Worm (Caenorhabditis elegans) whole organism, L4 larva: ENCODE results near the gene rars-1.

ENCODE experiments used
- D1046.2 ChIP-seq: fragments of 200-800 bp; sonication (Bioruptor generic); IDR thresholded peaks from 2 replicates; pipeline ENCODE4 v1.3.6; 2022; ENCODE audit warnings: missing genetic modification characterization, missing compliant biosample characterization
- F37D6.2 ChIP-seq: sonication (generic microtip); optimal IDR thresholded peaks from 2 replicates; lab custom pipeline; 2016; ENCODE audit warnings: mild to moderate bottlenecking, missing genetic modification characterization, missing compliant biosample characterization
- F49E8.2 ChIP-seq: sonication (generic microtip); optimal IDR thresholded peaks from 2 replicates; lab custom pipeline; 2016; ENCODE audit warnings: missing compliant biosample characterization, mild to moderate bottlenecking, missing genetic modification characterization, borderline replicate concordance
- Y75B8A.6 ChIP-seq: fragments of 200-800 bp; sonication (Bioruptor generic); IDR thresholded peaks from 2 replicates; pipeline ENCODE4 v1.3.6; 2022; ENCODE audit warnings: missing genetic modification reagents, missing genetic modification characterization, missing compliant biosample characterization
- ZK546.5 ChIP-seq, 2 experiments: sonication (generic microtip); optimal IDR thresholded peaks; 2 replicates each; lab custom pipeline; 2017; ENCODE audit warnings: missing biosample characterization in 2 of 2, missing genetic modification characterization in 2 of 2
- arid-1 ChIP-seq: fragments of 200-800 bp; sonication (Bioruptor generic); conservative IDR thresholded peaks from 2 replicates; pipeline ENCODE4 v1.3.6; 2022; ENCODE audit warnings: missing genetic modification reagents, missing genetic modification characterization, missing compliant biosample characterization
- ceh-20 ChIP-seq: fragments of 200-800 bp; sonication (Bioruptor generic); IDR thresholded peaks from 2 replicates; pipeline ENCODE4 v1.3.6; 2022; ENCODE audit warnings: missing genetic modification reagents, missing genetic modification characterization, missing compliant biosample characterization
- ceh-44 ChIP-seq: fragments of 200-800 bp; sonication (Bioruptor generic); IDR thresholded peaks from 2 replicates; pipeline ENCODE4 v1.3.6; 2022; ENCODE audit warnings: missing genetic modification reagents, missing genetic modification characterization, missing compliant biosample characterization
- ceh-62 ChIP-seq: sonication (generic microtip); optimal IDR thresholded peaks from 2 replicates; lab custom pipeline; 2017; ENCODE audit warnings: missing biosample characterization, missing genetic modification characterization
- ceh-82 ChIP-seq: sonication (generic microtip); optimal IDR thresholded peaks from 2 replicates; lab custom pipeline; 2017; ENCODE audit warnings: missing biosample characterization, missing genetic modification characterization
- daf-12 ChIP-seq: fragments of 150-350 bp; optimal IDR thresholded peaks from 2 replicates; lab custom pipeline; 2014; ENCODE audit warnings: missing biosample characterization, missing genetic modification reagents, missing genetic modification characterization
- daf-8 ChIP-seq: fragments of 200-800 bp; sonication (Bioruptor generic); IDR thresholded peaks from 2 replicates; pipeline ENCODE4 v1.3.6; 2022; ENCODE audit warnings: missing genetic modification characterization, missing compliant biosample characterization
- dmd-6 ChIP-seq: fragments of 200-800 bp; sonication (Bioruptor generic); IDR thresholded peaks from 2 replicates; pipeline ENCODE4 v1.3.6; 2022; ENCODE audit warnings: missing genetic modification reagents, missing genetic modification characterization, missing compliant biosample characterization
- dmd-8 ChIP-seq: fragments of 200-800 bp; sonication (Bioruptor generic); IDR thresholded peaks from 2 replicates; pipeline ENCODE4 v1.3.6; 2022; ENCODE audit warnings: missing genetic modification characterization, missing compliant biosample characterization
- dmd-9 ChIP-seq: fragments of 200-800 bp; sonication (Bioruptor generic); IDR thresholded peaks from 2 replicates; pipeline ENCODE4 v1.3.6; 2022; ENCODE audit warnings: missing genetic modification reagents, missing genetic modification characterization, missing compliant biosample characterization
- dpl-1 ChIP-seq: fragments of 150-350 bp; optimal IDR thresholded peaks from 2 replicates; lab custom pipeline; 2014; ENCODE audit warnings: missing biosample characterization, missing genetic modification reagents, missing genetic modification characterization
- dve-1 ChIP-seq: sonication (generic microtip); optimal IDR thresholded peaks from 2 replicates; lab custom pipeline; 2017; ENCODE audit warnings: antibody characterized with exemption, mild to moderate bottlenecking, missing genetic modification characterization, missing compliant biosample characterization; ENCODE audit not compliant: insufficient read depth
- egl-27 ChIP-seq: sonication (generic microtip); optimal IDR thresholded peaks from 3 replicates; lab custom pipeline; 2017; ENCODE audit warnings: missing biosample characterization, missing genetic modification reagents, missing genetic modification characterization
- gei-8 ChIP-seq: fragments of 200-800 bp; sonication (Bioruptor generic); optimal IDR thresholded peaks from 2 replicates; lab custom pipeline; 2018; ENCODE audit warnings: mild to moderate bottlenecking, missing genetic modification characterization, missing compliant biosample characterization
- hlh-30 ChIP-seq: sonication (generic microtip); optimal IDR thresholded peaks from 2 replicates; lab custom pipeline; 2017; ENCODE audit warnings: antibody characterized with exemption, mild to moderate bottlenecking, missing genetic modification characterization, missing compliant biosample characterization; ENCODE audit not compliant: insufficient read depth
- hmg-1.1 ChIP-seq: fragments of 200-800 bp; sonication (Bioruptor generic); IDR thresholded peaks from 2 replicates; pipeline ENCODE4 v1.3.6; 2022; ENCODE audit warnings: missing genetic modification reagents, missing genetic modification characterization, missing compliant biosample characterization
- lin-13 ChIP-seq: fragments of 150-350 bp; optimal IDR thresholded peaks from 2 replicates; lab custom pipeline; 2014; ENCODE audit warnings: missing biosample characterization, missing genetic modification reagents, missing genetic modification characterization
- lin-29 ChIP-seq: fragments of 200-800 bp; sonication (Bioruptor generic); IDR thresholded peaks from 2 replicates; pipeline ENCODE4 v1.3.6; 2022; ENCODE audit warnings: missing genetic modification reagents, missing genetic modification characterization, missing compliant biosample characterization
- madf-5 ChIP-seq, 2 experiments: fragments of 200-800 bp; sonication (Bioruptor generic); IDR thresholded peaks; 2 replicates each; pipeline ENCODE4 v1.3.6; 2022; ENCODE audit warnings: missing compliant biosample characterization in 2 of 2, missing genetic modification characterization in 2 of 2
- mdt-29 ChIP-seq: fragments of 200-800 bp; sonication (Bioruptor generic); IDR thresholded peaks from 2 replicates; pipeline ENCODE4 v1.3.6; 2022; ENCODE audit warnings: missing genetic modification reagents, missing genetic modification characterization, missing compliant biosample characterization
- mes-2 ChIP-seq: sonication (generic microtip); optimal IDR thresholded peaks from 2 replicates; lab custom pipeline; 2016; ENCODE audit warnings: missing genotype, mild to moderate bottlenecking, missing genetic modification characterization, missing compliant biosample characterization; ENCODE audit not compliant: poor library complexity, severe bottlenecking
- mxl-2 ChIP-seq: fragments of 200-800 bp; sonication (Bioruptor generic); conservative IDR thresholded peaks from 2 replicates; pipeline ENCODE4 v1.3.6; 2022; ENCODE audit warnings: missing genetic modification reagents, missing genetic modification characterization, missing compliant biosample characterization
- mxl-3 ChIP-seq: fragments of 200-800 bp; sonication (Bioruptor generic); optimal IDR thresholded peaks from 2 replicates; lab custom pipeline; 2018; ENCODE audit warnings: mild to moderate bottlenecking, missing genetic modification characterization, missing compliant biosample characterization
- nhr-10 ChIP-seq: fragments of 150-350 bp; optimal IDR thresholded peaks from 2 replicates; lab custom pipeline; 2014; ENCODE audit warnings: missing biosample characterization, missing genetic modification characterization
- nhr-11 ChIP-seq: fragments of 150-350 bp; optimal IDR thresholded peaks from 2 replicates; lab custom pipeline; 2014; ENCODE audit warnings: missing biosample characterization, missing genetic modification characterization
- nhr-25 ChIP-seq: sonication (generic microtip); optimal IDR thresholded peaks from 2 replicates; lab custom pipeline; 2017; ENCODE audit warnings: missing genetic modification characterization, mild to moderate bottlenecking, missing compliant biosample characterization, antibody characterized with exemption, moderate library complexity, borderline replicate concordance; ENCODE audit not compliant: insufficient read depth
- nhr-28 ChIP-seq: fragments of 150-350 bp; optimal IDR thresholded peaks from 2 replicates; lab custom pipeline; 2014; ENCODE audit warnings: missing biosample characterization, missing genetic modification characterization
- nhr-41 ChIP-seq: fragments of 200-800 bp; sonication (Bioruptor generic); IDR thresholded peaks from 2 replicates; pipeline ENCODE4 v1.3.6; 2022; ENCODE audit warnings: missing genetic modification reagents, missing genetic modification characterization, missing compliant biosample characterization
- nhr-42 ChIP-seq: fragments of 200-800 bp; sonication (Bioruptor generic); IDR thresholded peaks from 2 replicates; pipeline ENCODE4 v1.3.6; 2022; ENCODE audit warnings: missing genetic modification characterization, missing compliant biosample characterization
- nhr-48 ChIP-seq: sonication (generic microtip); optimal IDR thresholded peaks from 2 replicates; lab custom pipeline; 2016; ENCODE audit warnings: mild to moderate bottlenecking, missing genetic modification characterization, missing compliant biosample characterization
- nhr-76 ChIP-seq: fragments of 150-350 bp; optimal IDR thresholded peaks from 2 replicates; lab custom pipeline; 2014; ENCODE audit warnings: missing biosample characterization, missing genetic modification characterization
- nhr-77 ChIP-seq: fragments of 150-350 bp; optimal IDR thresholded peaks from 2 replicates; lab custom pipeline; 2014; ENCODE audit warnings: missing biosample characterization, missing genetic modification characterization
- pha-4 ChIP-seq, 2 experiments: fragments of 150-350 bp in 1 of 2; fragments of 200-800 bp in 1 of 2; sonication (Bioruptor generic) in 1 of 2; IDR thresholded peaks in 1 of 2; optimal IDR thresholded peaks in 1 of 2; 2 replicates each; pipeline versions ENCODE4 v1.3.6 to Lab custom; 2014 to 2022; ENCODE audit warnings: missing genetic modification characterization in 2 of 2, missing genetic modification reagents in 2 of 2, missing biosample characterization in 1 of 2, missing compliant biosample characterization in 1 of 2
- php-3 ChIP-seq: fragments of 200-800 bp; sonication (Bioruptor generic); IDR thresholded peaks from 2 replicates; pipeline ENCODE4 v1.3.6; 2022; ENCODE audit warnings: missing genetic modification reagents, missing genetic modification characterization, missing compliant biosample characterization
- rbr-2 ChIP-seq: sonication (generic microtip); optimal IDR thresholded peaks from 2 replicates; lab custom pipeline; 2016; ENCODE audit warnings: missing genotype, missing genetic modification characterization, missing compliant biosample characterization
- set-16 ChIP-seq: fragments of 200-800 bp; sonication (Bioruptor generic); IDR thresholded peaks from 2 replicates; pipeline ENCODE4 v1.3.6; 2022; ENCODE audit warnings: missing genetic modification reagents, missing genetic modification characterization, missing compliant biosample characterization
- skn-1 ChIP-seq: fragments of 150-350 bp; optimal IDR thresholded peaks from 2 replicates; lab custom pipeline; 2014; ENCODE audit warnings: missing biosample characterization, missing genetic modification characterization
- spr-1 ChIP-seq: sonication (generic microtip); optimal IDR thresholded peaks from 2 replicates; lab custom pipeline; 2016; ENCODE audit warnings: mild to moderate bottlenecking, missing genetic modification characterization, missing compliant biosample characterization
- tag-97 ChIP-seq: fragments of 200-800 bp; sonication (Bioruptor generic); IDR thresholded peaks from 2 replicates; pipeline ENCODE4 v1.3.6; 2022; ENCODE audit warnings: missing genetic modification characterization, missing compliant biosample characterization
- tra-1 ChIP-seq: fragments of 200-800 bp; sonication (Bioruptor generic); IDR thresholded peaks from 2 replicates; pipeline ENCODE4 v1.3.6; 2022; ENCODE audit warnings: missing genetic modification reagents, missing genetic modification characterization, missing compliant biosample characterization
- unc-39 ChIP-seq: sonication (generic microtip); optimal IDR thresholded peaks from 2 replicates; lab custom pipeline; 2017; ENCODE audit warnings: missing biosample characterization, missing genetic modification characterization
- unc-62 ChIP-seq, 3 experiments: fragments of 150-350 bp in 1 of 3; sonication (generic microtip); optimal IDR thresholded peaks in 2 of 3; peaks in 1 of 3; 1 replicate in 1 of 3; 2 replicates in 2 of 3; lab custom pipeline; 2014 to 2017; ENCODE audit warnings: missing biosample characterization in 3 of 3, missing genetic modification characterization in 3 of 3, missing genetic modification reagents in 3 of 3, missing genotype in 1 of 3
- zip-11 ChIP-seq: fragments of 200-800 bp; sonication (Bioruptor generic); IDR thresholded peaks from 2 replicates; pipeline ENCODE4 v1.3.6; 2022; ENCODE audit warnings: missing genetic modification characterization, missing compliant biosample characterization
- ztf-7 ChIP-seq: fragments of 150-350 bp; optimal IDR thresholded peaks from 2 replicates; lab custom pipeline; 2014; ENCODE audit warnings: missing biosample characterization, missing genetic modification characterization

Gene rars-1

ce11 chrIII:4899728-4900127 lies 17.2 kb downstream of the rars-1 start (continued):
- peak; percentile 98 for TF ChIP-seq nhr-25 (tag; lab: Kevin White, UChicago)
- TF ChIP-seq lin-29 (GFP tag; lab: Robert Waterston, UW), result peak; percentile 94
- peak in 1 of 2 experiments; percentile 59 for TF ChIP-seq ZK546.5 (tag; optimal IDR thresholded peaks at IDR 0.05; lab: Kevin White, UChicago)
- no peak for TF ChIP-seq F49E8.2 (tag; lab: Kevin White, UChicago)
- TF ChIP-seq ceh-44 (GFP tag; lab: Robert Waterston, UW), result peak; percentile 58; the same call in 1 of the 2 replicates
- TF ChIP-seq nhr-42 (GFP tag; lab: Robert Waterston, UW), result peak; percentile 96
- TF ChIP-seq skn-1 (tag; lab: Kevin White, UChicago), result peak; percentile 64
- TF ChIP-seq spr-1, result peak; percentile 96
- peak; percentile 98 for TF ChIP-seq mdt-29
- peak; percentile 28 to 100 for TF ChIP-seq unc-62 (GFP tag; optimal IDR thresholded peaks at IDR 0.05 in 1 of 2; lab: Kevin White, UChicago)
- no peak for TF ChIP-seq unc-62 (tag; optimal IDR thresholded peaks at IDR 0.05; lab: Kevin White, UChicago)
- TF ChIP-seq arid-1 (GFP tag; lab: Robert Waterston, UW), result peak; percentile 95
- TF ChIP-seq nhr-10 (tag; lab: Kevin White, UChicago), result peak; percentile 96
- peak; percentile 95 for TF ChIP-seq Y75B8A.6 (GFP tag; lab: Robert Waterston, UW)
- peak; percentile 98 for TF ChIP-seq nhr-28 (tag; lab: Kevin White, UChicago)
- peak; percentile 99 for TF ChIP-seq nhr-41 (GFP tag; lab: Robert Waterston, UW)
- TF ChIP-seq hmg-1.1 (GFP tag; lab: Robert Waterston, UW), result peak; percentile 98
- TF ChIP-seq nhr-11 (tag; lab: Kevin White, UChicago), result peak; percentile 99
- TF ChIP-seq set-16 (GFP tag; lab: Robert Waterston, UW), result peak; percentile 96
- TF ChIP-seq D1046.2 (GFP tag; lab: Robert Waterston, UW), result peak; percentile 93
- no peak for TF ChIP-seq zip-11
- peak; percentile 97 for TF ChIP-seq php-3 (GFP tag; lab: Robert Waterston, UW)
- peak; percentile 93 for TF ChIP-seq dpl-1 (GFP tag; lab: Kevin White, UChicago)
- TF ChIP-seq tag-97 (GFP tag; lab: Robert Waterston, UW), result no peak
- peak; percentile 99 for TF ChIP-seq tra-1 (GFP tag; lab: Robert Waterston, UW)
- TF ChIP-seq daf-8 (GFP tag; lab: Robert Waterston, UW), result peak; percentile 94; the same call in 1 of the 2 replicates
- peak; percentile 83 for TF ChIP-seq nhr-76
- peak; percentile 90 for TF ChIP-seq unc-39 (tag; lab: Kevin White, UChicago)
- peak; percentile 88 for TF ChIP-seq mxl-2 (GFP tag; lab: Robert Waterston, UW)
- peak; percentile 98 for TF ChIP-seq pha-4 (GFP tag; IDR thresholded peaks at IDR 0.05; lab: Robert Waterston, UW)
- TF ChIP-seq pha-4 (tag; optimal IDR thresholded peaks at IDR 0.05; lab: Kevin White, UChicago), result peak; percentile 55
- TF ChIP-seq gei-8, result peak; percentile 99
- TF ChIP-seq ceh-82 (tag; lab: Kevin White, UChicago), result peak; percentile 10
- peak; percentile 74 for TF ChIP-seq ztf-7 (tag; lab: Kevin White, UChicago)
- TF ChIP-seq hlh-30 (tag; lab: Kevin White, UChicago), result peak; percentile 100
- TF ChIP-seq mxl-3 (GFP tag; lab: Kevin White, UChicago), result peak; percentile 99
- TF ChIP-seq daf-12 (tag; lab: Kevin White, UChicago), result no peak
- peak; percentile 99 for TF ChIP-seq ceh-20 (GFP tag; lab: Robert Waterston, UW)
- peak; percentile 97 for TF ChIP-seq F37D6.2
- TF ChIP-seq madf-5 (GFP tag; IDR thresholded peaks at IDR 0.05; lab: Robert Waterston, UW), result peak in 1 of 2 experiments; percentile 78; a peak in 1 of 4 replicates
- TF ChIP-seq egl-27 (tag; lab: Kevin White, UChicago), result peak; percentile 62
- TF ChIP-seq dmd-9 (GFP tag; lab: Robert Waterston, UW), result peak; percentile 96
- TF ChIP-seq dmd-8 (GFP tag; lab: Robert Waterston, UW), result peak; percentile 58; the same call in 1 of the 2 replicates
- peak; percentile 100 for TF ChIP-seq dmd-6
- TF ChIP-seq rbr-2 (tag; lab: Kevin White, UChicago), result peak; percentile 99
- TF ChIP-seq dve-1, result peak; percentile 100
- TF ChIP-seq nhr-77 (tag; lab: Kevin White, UChicago), result peak; percentile 96
- peak; percentile 98 for TF ChIP-seq nhr-48 (tag; lab: Kevin White, UChicago)
- TF ChIP-seq mes-2, result peak; percentile 94
- peak; percentile 97 for TF ChIP-seq lin-13 (GFP tag; lab: Kevin White, UChicago)
- TF ChIP-seq ceh-62 (tag; lab: Kevin White, UChicago), result no peak
